Fruit fly (Drosophila melanogaster): ENCODE data around the gene Zmynd8.

Zmynd8 gene

DNA sequence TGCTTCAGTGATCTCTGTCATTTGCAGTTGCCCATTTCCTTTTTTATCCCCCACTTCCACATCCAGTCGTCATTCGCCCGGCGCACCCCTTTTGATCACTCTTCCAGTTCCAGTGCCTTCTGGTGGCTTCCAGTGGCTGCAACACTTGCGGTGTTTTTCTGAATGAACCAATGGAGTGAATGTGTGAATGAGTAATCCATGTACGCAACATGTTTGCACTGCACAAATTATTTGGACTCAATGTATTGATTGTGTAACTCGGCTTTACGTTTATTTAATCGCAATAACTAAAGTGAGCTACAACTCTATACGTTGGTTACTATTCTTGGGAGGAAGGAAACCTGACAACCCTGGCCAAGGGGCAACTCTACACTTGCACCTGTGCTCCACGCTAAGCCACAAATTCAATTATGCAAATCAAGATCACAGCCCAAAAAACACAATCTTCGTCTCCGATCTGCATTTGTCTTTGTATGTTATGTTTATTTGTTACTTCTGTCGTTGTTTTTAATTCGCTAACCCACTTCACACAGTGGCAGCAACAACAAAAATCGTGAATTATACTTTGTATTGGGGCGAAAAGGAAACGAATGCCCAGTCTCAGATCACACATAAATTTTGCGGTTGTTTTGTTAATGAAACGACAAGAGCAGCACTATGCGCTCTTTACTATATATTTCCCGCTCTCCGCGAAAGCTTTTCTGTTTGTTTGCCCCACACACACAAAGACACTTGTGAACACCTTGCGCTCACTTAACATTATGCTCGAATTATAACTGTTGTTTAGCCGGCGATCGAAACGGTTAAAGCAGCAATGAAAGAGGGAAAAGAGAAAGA lies 45.8 kb downstream of the Zmynd8 start (continued):
- TF ChIP-seq onecut (GFP tag; IDR thresholded peaks at IDR 0.05) (no peak), CG2712 (tag; optimal IDR thresholded peaks at IDR 0.05) (no peak), CG11723 (GFP tag; optimal IDR thresholded peaks at IDR 0.05) (no peak), vvl (GFP tag; IDR thresholded peaks at IDR 0.05) (0 out of 2 replicates have a peak, but pooled peaks have one; percentile 18), CG10959 (GFP tag; IDR thresholded peaks at IDR 0.05) (no peak), CG14860 (GFP tag; IDR thresholded peaks at IDR 0.05; ENCODE audit: partially characterized antibody) (no peak), sd (tag; optimal IDR thresholded peaks at IDR 0.05) (peak; percentile 7), grau (tag; optimal IDR thresholded peaks at IDR 0.05) (no peak), Doc3 (GFP tag; IDR thresholded peaks at IDR 0.05; ENCODE audit: partially characterized antibody) (no peak), CG15696 (tag; optimal IDR thresholded peaks at IDR 0.05) (no peak)

DNA sequence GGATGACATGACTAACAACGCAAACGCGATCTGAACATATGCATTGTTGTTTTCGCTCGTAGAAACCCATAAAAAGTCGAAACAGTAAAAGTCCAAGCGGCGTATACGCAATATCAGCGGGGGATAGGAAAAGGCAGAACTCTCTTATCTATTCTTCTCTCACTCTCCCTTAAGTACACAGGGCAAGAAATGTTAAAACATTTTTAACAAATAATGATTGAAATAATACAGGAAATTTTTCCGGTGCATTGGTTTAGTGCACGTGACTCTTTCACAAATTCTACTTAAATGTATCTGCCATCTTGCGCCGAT lies 46.4 kb downstream of the Zmynd8 start:
- TF ChIP-seq sug (tag; optimal IDR thresholded peaks at IDR 0.05): peak; percentile 33
- peak in 1 of 2 experiments; percentile 1 for TF ChIP-seq Pdp1 (GFP tag; optimal IDR thresholded peaks at IDR 0.05)
- peak; percentile 76 for TF ChIP-seq CG3163 (GFP tag; optimal IDR thresholded peaks at IDR 0.05)
- TF ChIP-seq crol (GFP tag; IDR thresholded peaks at IDR 0.05): peak; percentile 46; the same call in 1 of the 2 replicates
- TF ChIP-seq kni (GFP tag; optimal IDR thresholded peaks at IDR 0.05): peak; percentile 2
- peak; percentile 49; the same call in 1 of the 3 replicates for TF ChIP-seq CG2199 (GFP tag; IDR thresholded peaks at IDR 0.05)
- TF ChIP-seq HHEX (GFP tag; optimal IDR thresholded peaks at IDR 0.05): peak; percentile 10
- TF ChIP-seq ci (GFP tag; IDR thresholded peaks at IDR 0.05): 0 out of 3 replicates have a peak, but pooled peaks have one; percentile 29
- no peak for TF ChIP-seq CG34376 (GFP tag; optimal IDR thresholded peaks at IDR 0.05)
- peak; percentile 4 for TF ChIP-seq Asciz (GFP tag; optimal IDR thresholded peaks at IDR 0.05)
- TF ChIP-seq CG3065 (GFP tag; optimal IDR thresholded peaks at IDR 0.05): no peak
- peak in 1 of 2 experiments; percentile 74 for TF ChIP-seq Trl (optimal IDR thresholded peaks at IDR 0.05)
- no peak for TF ChIP-seq Trl (GFP tag; optimal IDR thresholded peaks at IDR 0.05)
- TF ChIP-seq btn (GFP tag; optimal IDR thresholded peaks at IDR 0.05): no peak
- no peak for TF ChIP-seq H15 (GFP tag; IDR thresholded peaks at IDR 0.05)
- TF ChIP-seq chinmo (GFP tag; IDR thresholded peaks at IDR 0.05; ENCODE audit: partially characterized antibody): no peak; the same call in 3 of the 4 replicates
- TF ChIP-seq CG11504 (tag; optimal IDR thresholded peaks at IDR 0.05): peak; percentile 60
- peak; percentile 48 for TF ChIP-seq Med (GFP tag)
- TF ChIP-seq cwo (GFP tag; optimal IDR thresholded peaks at IDR 0.05): peak; percentile 19
- TF ChIP-seq CG10462 (GFP tag; optimal IDR thresholded peaks at IDR 0.05): no peak
- TF ChIP-seq CG7372 (GFP tag; IDR thresholded peaks at IDR 0.05): 0 out of 2 replicates have a peak, but pooled peaks have one; percentile 14
- TF ChIP-seq Lpt (GFP tag; optimal IDR thresholded peaks at IDR 0.05): no peak
- no peak for TF ChIP-seq pho (GFP tag; optimal IDR thresholded peaks at IDR 0.05)
- no peak for TF ChIP-seq zfh2 (GFP tag; optimal IDR thresholded peaks at IDR 0.05)
- TF ChIP-seq C15 (GFP tag; IDR thresholded peaks at IDR 0.05): no peak
- peak; percentile 1 for TF ChIP-seq CG3281 (GFP tag; optimal IDR thresholded peaks at IDR 0.05)
- peak; percentile 12 for TF ChIP-seq Blimp-1 (GFP tag; optimal IDR thresholded peaks at IDR 0.05)
- TF ChIP-seq CG3407 (GFP tag; optimal IDR thresholded peaks at IDR 0.05): no peak
- peak; percentile 3 for TF ChIP-seq MTF-1 (GFP tag; optimal IDR thresholded peaks at IDR 0.05; ENCODE audit: borderline replicate concordance)

Measured in whole organism, embryonic.